Worm (Caenorhabditis elegans) whole organism, midembryonic: ENCODE results near the gene C07G1.7.

ENCODE experiments used
- cog-1 ChIP-seq: sonication (generic microtip); optimal IDR thresholded peaks from 2 replicates; lab custom pipeline; 2016; ENCODE audit warnings: missing genetic modification characterization, missing compliant biosample characterization
- flt-1 ChIP-seq: fragments of 200-800 bp; sonication (Bioruptor generic); IDR thresholded peaks from 2 replicates; pipeline ENCODE4 v1.3.6; 2022; ENCODE audit warnings: missing genetic modification characterization, missing compliant biosample characterization
- med-1 ChIP-seq: sonication (generic microtip); optimal IDR thresholded peaks from 2 replicates; lab custom pipeline; 2017; ENCODE audit warnings: missing genetic modification characterization, mild to moderate bottlenecking, missing compliant biosample characterization, antibody characterized with exemption, missing genetic modification reagents; ENCODE audit not compliant: insufficient read depth
- tab-1 ChIP-seq: fragments of 200-800 bp; sonication (Bioruptor generic); IDR thresholded peaks from 2 replicates; pipeline ENCODE4 v1.3.6; 2022; ENCODE audit warnings: missing genetic modification characterization, missing compliant biosample characterization

ce11 chrIV:8243599-8243998, 32.0 kb upstream of the C07G1.7 start, which contains the start of gene T09A12.8:
- TF ChIP-seq med-1 (GFP tag; lab: Kevin White, UChicago) (no peak), tab-1 (no peak), flt-1 (no peak), cog-1 (no peak)
